Fruit fly (Drosophila melanogaster) whole organism: ENCODE data around the gene mdu.

Source experiments
- CG8478 ChIP-seq: fragments of >200 bp; optimal IDR thresholded peaks from 2 replicates; lab custom pipeline; 2018; ENCODE audit warnings: inconsistent platforms
- Dll ChIP-seq: fragments of >200 bp; optimal IDR thresholded peaks from 2 replicates; lab custom pipeline; 2017
- EcR ChIP-seq, 2 experiments: fragments of >200 bp; optimal IDR thresholded peaks; 2 replicates each; lab custom pipeline; 2017; ENCODE audit warnings: missing biosample characterization in 2 of 2, missing genetic modification characterization in 2 of 2, missing genetic modification reagents in 2 of 2
- pan ChIP-seq: fragments of >200 bp; optimal IDR thresholded peaks from 2 replicates; lab custom pipeline; 2017
- psq ChIP-seq: fragments of >200 bp; optimal IDR thresholded peaks from 2 replicates; lab custom pipeline; 2017
- usp ChIP-seq: fragments of >200 bp; optimal IDR thresholded peaks from 2 replicates; lab custom pipeline; 2017; ENCODE audit warnings: missing biosample characterization, missing genetic modification characterization, mixed read lengths

mdu gene

dm6 chrX:12498101-12498500, 1.1 kb downstream of the mdu start:
- TF ChIP-seq pan (lab: Kevin White, UChicago): no peak
- no peak for TF ChIP-seq psq (lab: Kevin White, UChicago)
- TF ChIP-seq Dll: no peak
- TF ChIP-seq EcR (GFP tag; optimal IDR thresholded peaks at IDR 0.05; lab: Kevin White, UChicago): no peak

dm6 chrX:12507589-12507988, 10.6 kb downstream of the mdu start:
- TF ChIP-seq CG8478 (no peak), psq (lab: Kevin White, UChicago) (no peak), Dll (no peak), usp (no peak), EcR (GFP tag; optimal IDR thresholded peaks at IDR 0.05; lab: Kevin White, UChicago) (no peak), pan (lab: Kevin White, UChicago) (no peak)

- TF ChIP-seq Dll (no peak), pan (lab: Kevin White, UChicago) (peak; percentile 74), EcR (GFP tag; optimal IDR thresholded peaks at IDR 0.05; lab: Kevin White, UChicago) (no peak), usp (no peak), psq (lab: Kevin White, UChicago) (no peak), CG8478 (no peak)
Measured at dm6 chrX:12510750-12511649, 14.0 kb downstream of the mdu start.

dm6 chrX:12533560-12533959, 36.6 kb downstream of the mdu start:
- no peak for TF ChIP-seq CG8478
- no peak for TF ChIP-seq pan (lab: Kevin White, UChicago)
- no peak for TF ChIP-seq psq (lab: Kevin White, UChicago)
- no peak for TF ChIP-seq usp
- TF ChIP-seq Dll: no peak
- no peak for TF ChIP-seq EcR (GFP tag; optimal IDR thresholded peaks at IDR 0.05; lab: Kevin White, UChicago)

dm6 chrX:12539215-12539614, 42.2 kb downstream of the mdu start:
- TF ChIP-seq pan (lab: Kevin White, UChicago) (no peak), CG8478 (no peak)

- no peak for TF ChIP-seq EcR (GFP tag; optimal IDR thresholded peaks at IDR 0.05; lab: Kevin White, UChicago)
- no peak for TF ChIP-seq psq (lab: Kevin White, UChicago)
- no peak for TF ChIP-seq Dll
- no peak for TF ChIP-seq CG8478
- TF ChIP-seq usp: no peak
- TF ChIP-seq pan (lab: Kevin White, UChicago): no peak
Measured at dm6 chrX:12540770-12541169, 43.8 kb downstream of the mdu start.

- TF ChIP-seq Dll: peak; percentile 22
- TF ChIP-seq EcR (GFP tag; optimal IDR thresholded peaks at IDR 0.05; lab: Kevin White, UChicago): no peak
Measured at dm6 chrX:12546119-12546518, 49.1 kb downstream of the mdu start.

- no peak for TF ChIP-seq usp
- no peak for TF ChIP-seq CG8478
- TF ChIP-seq EcR (GFP tag; optimal IDR thresholded peaks at IDR 0.05; lab: Kevin White, UChicago): no peak
- TF ChIP-seq psq (lab: Kevin White, UChicago): no peak
- peak; percentile 18 for TF ChIP-seq Dll
Measured at dm6 chrX:12546857-12547606, 50.0 kb downstream of the mdu start.

- TF ChIP-seq EcR (GFP tag; optimal IDR thresholded peaks at IDR 0.05; lab: Kevin White, UChicago): no peak
- TF ChIP-seq usp: no peak
- TF ChIP-seq psq (lab: Kevin White, UChicago): no peak
- TF ChIP-seq pan (lab: Kevin White, UChicago): no peak
- TF ChIP-seq CG8478: no peak
- TF ChIP-seq Dll: no peak
Measured at dm6 chrX:12547657-12548056, 50.7 kb downstream of the mdu start.

- no peak for TF ChIP-seq usp
Measured at dm6 chrX:12552824-12553223, 55.8 kb downstream of the mdu start, which contains the start of gene Cpr11B. Cpr11B (plus strand) TSS chrX:12553124.
